Fruit fly (Drosophila melanogaster): ENCODE results near the gene CG33658.

CG33658 gene

DNA sequence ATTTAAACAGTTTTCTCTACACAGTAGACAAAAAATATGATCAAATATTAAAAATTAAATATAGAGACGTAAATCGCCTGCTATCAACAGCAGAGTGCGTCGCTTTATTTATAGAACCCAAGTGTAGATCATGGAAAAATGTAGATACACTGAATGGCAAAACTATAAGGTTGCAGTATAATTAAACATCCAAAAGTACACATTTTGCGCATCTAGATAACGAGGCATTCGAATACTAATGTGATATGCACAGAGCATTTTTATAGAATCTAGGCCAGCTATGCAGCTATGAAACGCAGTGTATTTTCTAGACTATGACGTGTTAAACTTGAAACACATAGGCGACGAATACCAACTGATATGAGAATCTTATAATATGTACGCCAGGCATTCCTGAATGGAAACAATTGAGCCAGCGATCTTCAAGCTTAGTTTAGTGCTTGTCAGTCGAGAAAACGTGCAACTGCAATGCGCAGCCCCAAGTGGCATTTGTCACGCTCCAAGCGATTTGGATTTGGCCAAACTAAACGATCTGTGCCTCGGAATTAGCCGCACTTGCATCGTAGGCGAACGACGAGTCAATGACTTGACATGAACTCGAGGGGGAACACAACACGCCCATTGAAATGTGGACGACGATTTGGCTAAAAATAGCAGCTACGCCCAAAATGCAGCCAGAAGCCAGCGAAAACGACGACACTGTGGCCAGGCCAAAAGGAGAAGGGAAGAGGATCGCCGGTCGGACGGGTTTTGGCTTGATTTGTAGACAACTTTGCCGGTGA, 29.9 kb downstream of the CG33658 start (continued):
- TF ChIP-seq Mrtf (GFP tag; IDR thresholded peaks at IDR 0.05) (peak; percentile 89), klu (GFP tag; IDR thresholded peaks at IDR 0.05) (peak; percentile 68), pb (GFP tag; optimal IDR thresholded peaks at IDR 0.05) (peak; percentile 74), her (GFP tag; optimal IDR thresholded peaks at IDR 0.05) (peak; percentile 79), CG9876 (GFP tag; optimal IDR thresholded peaks at IDR 0.05) (peak; percentile 50), Dip2 (GFP tag; IDR thresholded peaks at IDR 0.05) (peak; percentile 47; the same call in 1 of the 2 replicates), CG17328 (GFP tag; IDR thresholded peaks at IDR 0.05) (peak; percentile 86), CG10979 (tag; optimal IDR thresholded peaks at IDR 0.05) (peak; percentile 70), tx (GFP tag; optimal IDR thresholded peaks at IDR 0.05) (peak; percentile 88), E2f2 (GFP tag; IDR thresholded peaks at IDR 0.05) (peak; percentile 66), CG11504 (tag; optimal IDR thresholded peaks at IDR 0.05) (peak; percentile 91), Nf-YA (GFP tag; IDR thresholded peaks at IDR 0.05) (peak; percentile 82), CG16779 (GFP tag; IDR thresholded peaks at IDR 0.05) (peak; percentile 78), al (GFP tag; IDR thresholded peaks at IDR 0.05) (peak; percentile 87), Scr (GFP tag; IDR thresholded peaks at IDR 0.05; ENCODE audit: partially characterized antibody) (no peak), Dref (GFP tag; IDR thresholded peaks at IDR 0.05) (no peak), esg (GFP tag; conservative IDR thresholded peaks at IDR 0.05) (peak; percentile 88), Taf1 (GFP tag; IDR thresholded peaks at IDR 0.05) (peak; percentile 89), trh (GFP tag; optimal IDR thresholded peaks at IDR 0.05) (no peak), CG2889 (GFP tag; IDR thresholded peaks at IDR 0.05) (peak; percentile 78; the same call in 2 of the 3 replicates), CG18599 (GFP tag; optimal IDR thresholded peaks at IDR 0.05) (peak; percentile 93), CG12299 (tag; optimal IDR thresholded peaks at IDR 0.05) (peak; percentile 73), CG6683 (GFP tag; optimal IDR thresholded peaks at IDR 0.05) (peak; percentile 70), dan (GFP tag; IDR thresholded peaks at IDR 0.05) (peak; percentile 6; the same call in 1 of the 2 replicates), CG3281 (GFP tag; optimal IDR thresholded peaks at IDR 0.05) (peak; percentile 88), CG31224 (GFP tag; IDR thresholded peaks at IDR 0.05) (peak; percentile 78), CG17361 (GFP tag; IDR thresholded peaks at IDR 0.05) (peak; percentile 85), ap (GFP tag; IDR thresholded peaks at IDR 0.05) (peak; percentile 79), ERR (GFP tag; optimal IDR thresholded peaks at IDR 0.05) (peak; percentile 86), inv (GFP tag; IDR thresholded peaks at IDR 0.05; ENCODE audit: partially characterized antibody) (no peak), grn (GFP tag; optimal IDR thresholded peaks at IDR 0.05) (peak; percentile 10), BtbVII (GFP tag; optimal IDR thresholded peaks at IDR 0.05) (peak; percentile 89), pfk (GFP tag; optimal IDR thresholded peaks at IDR 0.05) (no peak), CG10543 (GFP tag; optimal IDR thresholded peaks at IDR 0.05) (peak; percentile 69), CG9817 (tag; optimal IDR thresholded peaks at IDR 0.05) (peak; percentile 90), CG4360 (GFP tag; IDR thresholded peaks at IDR 0.05) (peak; percentile 49; the same call in 1 of the 2 replicates), CG18011 (GFP tag; optimal IDR thresholded peaks at IDR 0.05) (peak; percentile 67), Hsf (GFP tag; optimal IDR thresholded peaks at IDR 0.05) (peak; percentile 88), CG14710 (tag; optimal IDR thresholded peaks at IDR 0.05) (peak; percentile 58), CG14667 (GFP tag; IDR thresholded peaks at IDR 0.05) (peak; percentile 79; the same call in 1 of the 2 replicates), gem (tag; optimal IDR thresholded peaks at IDR 0.05) (peak; percentile 91), CG1024 (GFP tag; IDR thresholded peaks at IDR 0.05) (peak; percentile 72), vnd (GFP tag; IDR thresholded peaks at IDR 0.05; ENCODE audit: partially characterized antibody) (no peak), Pdp1 (GFP tag; optimal IDR thresholded peaks at IDR 0.05) (peak; percentile 77 to 84), CG15011 (GFP tag; optimal IDR thresholded peaks at IDR 0.05) (peak; percentile 78), CkIIα-i1 (GFP tag; IDR thresholded peaks at IDR 0.05) (0 out of 2 replicates have a peak, but pooled peaks have one; percentile 24), Rx (GFP tag; IDR thresholded peaks at IDR 0.05) (peak; percentile 79), CG31388 (GFP tag; optimal IDR thresholded peaks at IDR 0.05) (peak; percentile 28), CG9437 (GFP tag; optimal IDR thresholded peaks at IDR 0.05) (peak; percentile 76)
